Worm (Caenorhabditis elegans): ENCODE results near the gene srg-32.

- TF ChIP-seq nhr-237 (tag; optimal IDR thresholded peaks at IDR 0.05) (no peak), unc-62 (GFP tag; optimal IDR thresholded peaks at IDR 0.05) (no peak), M03D4.4 (tag; optimal IDR thresholded peaks at IDR 0.05) (no peak), ceh-83 (GFP tag; optimal IDR thresholded peaks at IDR 0.05) (no peak), mep-1 (tag; optimal IDR thresholded peaks at IDR 0.05) (no peak), cnd-1 (tag; optimal IDR thresholded peaks at IDR 0.05) (no peak), snpc-4 (tag; optimal IDR thresholded peaks at IDR 0.05) (no peak), unc-39 (tag; optimal IDR thresholded peaks at IDR 0.05) (no peak), ztf-11 (tag; optimal IDR thresholded peaks at IDR 0.05) (no peak), pha-4 (tag; optimal IDR thresholded peaks at IDR 0.05) (no peak)
Observed at ce11 chrV:10580638-10581037, 8.0 kb downstream of the srg-32 start.
